Worm (Caenorhabditis elegans): ENCODE results near the gene C18A11.2.

ce11 chrX:8088474-8088873, 21.1 kb downstream of the C18A11.2 start, which contains the start of gene vem-1:
- TF ChIP-seq xbp-1 (tag; optimal IDR thresholded peaks at IDR 0.05): no peak
- TF ChIP-seq jun-1 (tag; optimal IDR thresholded peaks at IDR 0.05): no peak
- no peak for TF ChIP-seq nhr-11 (tag; optimal IDR thresholded peaks at IDR 0.05)
- no peak for TF ChIP-seq nhr-77 (tag; optimal IDR thresholded peaks at IDR 0.05)
- TF ChIP-seq pqm-1 (tag; optimal IDR thresholded peaks at IDR 0.05): no peak
- TF ChIP-seq mef-2 (tag; optimal IDR thresholded peaks at IDR 0.05): no peak
- TF ChIP-seq sptf-1 (tag; optimal IDR thresholded peaks at IDR 0.05): no peak
- TF ChIP-seq elt-2 (tag; optimal IDR thresholded peaks at IDR 0.05): no peak
- no peak for TF ChIP-seq ces-1 (GFP tag; optimal IDR thresholded peaks at IDR 0.05)
- TF ChIP-seq fkh-10 (GFP tag; optimal IDR thresholded peaks at IDR 0.05): no peak

Measured in whole organism, L1 larva.